Fruit fly (Drosophila melanogaster) whole organism: Measurements from ENCODE around the gene mGluR.
"Not testable (repeated sequence)": the region's sequence is repeated elsewhere in the genome, so short reads cannot be mapped to it uniquely, and the experiment has no call there.

ENCODE experiments used
- CG8478 ChIP-seq: fragments of >200 bp; optimal IDR thresholded peaks from 2 replicates; lab custom pipeline; 2018; ENCODE audit warnings: inconsistent platforms
- Dll ChIP-seq: fragments of >200 bp; optimal IDR thresholded peaks from 2 replicates; lab custom pipeline; 2017
- EcR ChIP-seq, 2 experiments: fragments of >200 bp; optimal IDR thresholded peaks; 2 replicates each; lab custom pipeline; 2017; ENCODE audit warnings: missing biosample characterization in 2 of 2, missing genetic modification characterization in 2 of 2, missing genetic modification reagents in 2 of 2
- pan ChIP-seq: fragments of >200 bp; optimal IDR thresholded peaks from 2 replicates; lab custom pipeline; 2017
- psq ChIP-seq: fragments of >200 bp; optimal IDR thresholded peaks from 2 replicates; lab custom pipeline; 2017
- usp ChIP-seq: fragments of >200 bp; optimal IDR thresholded peaks from 2 replicates; lab custom pipeline; 2017; ENCODE audit warnings: missing biosample characterization, missing genetic modification characterization, mixed read lengths

mGluR gene

DNA sequence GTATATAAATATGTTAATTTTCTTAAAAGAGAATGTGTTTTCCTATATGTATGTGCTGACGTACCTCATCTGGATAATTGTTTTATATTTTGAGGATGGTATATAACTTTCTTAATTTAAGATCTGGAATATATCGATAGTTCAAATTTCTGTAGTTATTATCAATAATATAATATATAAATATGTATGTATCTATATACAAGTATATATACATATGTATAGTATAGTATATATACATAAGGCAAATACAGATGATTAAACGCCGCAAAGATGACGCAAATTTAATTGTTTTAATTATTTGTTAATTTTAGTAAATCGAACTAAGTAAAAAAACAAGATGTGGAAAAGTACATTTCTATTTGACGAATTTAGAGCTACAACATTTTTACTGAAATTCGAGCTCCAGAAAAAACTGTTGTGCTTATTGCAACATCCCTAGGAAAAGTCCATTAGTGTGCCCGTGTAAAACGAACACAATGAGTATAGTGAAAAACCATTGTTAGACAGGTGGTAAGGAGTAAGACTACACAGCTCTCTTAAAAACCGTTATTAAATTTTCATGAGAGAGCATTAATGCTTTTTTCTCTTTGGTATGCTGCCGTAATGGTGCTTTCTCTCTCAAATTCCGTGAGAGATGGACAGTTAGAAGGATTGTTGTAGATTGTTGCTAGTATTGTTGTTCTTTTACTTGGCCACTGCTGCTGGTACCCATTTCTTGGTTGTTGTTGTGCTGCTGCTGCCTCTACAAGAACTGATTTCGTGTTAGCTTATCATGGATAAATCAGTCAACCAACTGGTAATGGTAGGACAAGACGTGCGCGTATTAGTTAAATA lies at the start of gene mGluR:
Gene mGluR, plus strand, starts transcription at position 784 of the 834 bp plus-strand sequence.
- TF ChIP-seq psq (lab: Kevin White, UChicago): no peak
- TF ChIP-seq usp (GFP tag; lab: Kevin White, UChicago): no peak
- no peak for TF ChIP-seq pan (lab: Kevin White, UChicago)
- TF ChIP-seq Dll (lab: Kevin White, UChicago): no peak
- no peak for TF ChIP-seq CG8478
- TF ChIP-seq EcR (GFP tag; optimal IDR thresholded peaks at IDR 0.05; lab: Kevin White, UChicago): no peak

DNA sequence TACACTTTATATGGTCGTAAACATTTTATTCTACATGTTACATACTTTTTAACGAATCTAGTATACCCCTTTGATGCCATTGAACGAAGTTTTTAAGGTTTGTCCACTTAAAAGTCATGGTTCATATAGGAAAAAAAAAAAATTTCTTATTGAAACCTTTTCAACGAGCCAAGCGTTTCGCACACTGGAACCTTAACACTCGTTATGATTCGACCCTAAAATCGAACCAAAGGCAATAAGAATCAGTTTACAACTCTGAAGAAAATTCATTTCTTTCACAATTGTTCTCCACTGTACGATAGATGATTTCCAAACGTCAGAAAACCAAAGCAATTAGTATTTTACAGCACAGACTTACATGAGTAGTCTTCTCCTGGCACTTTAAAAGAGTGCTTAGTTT lies 40.5 kb upstream of the mGluR start:
- TF ChIP-seq CG8478 (no peak), usp (GFP tag; lab: Kevin White, UChicago) (no peak), psq (lab: Kevin White, UChicago) (no peak), pan (lab: Kevin White, UChicago) (no peak), Dll (lab: Kevin White, UChicago) (no peak)

DNA sequence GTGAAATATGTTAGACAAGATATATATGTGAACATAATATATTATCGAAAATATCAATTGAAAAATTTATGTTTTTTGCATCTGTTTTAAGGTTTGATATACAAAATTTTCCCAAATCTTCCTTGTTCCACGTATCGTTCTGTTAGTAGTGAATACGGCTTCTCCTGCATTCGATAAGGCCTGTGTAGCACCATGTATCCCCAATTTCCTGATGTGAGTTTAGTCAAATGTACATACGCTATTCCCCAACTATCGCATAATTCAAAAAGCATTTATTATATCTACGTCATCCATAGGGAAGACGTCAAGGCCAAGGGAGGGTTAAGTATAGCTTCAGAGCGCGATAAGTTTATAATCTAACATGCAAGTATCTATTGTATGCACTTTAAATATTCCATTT lies 32.0 kb upstream of the mGluR start:
- TF ChIP-seq psq (lab: Kevin White, UChicago) (no peak), usp (GFP tag; lab: Kevin White, UChicago) (no peak), pan (lab: Kevin White, UChicago) (no peak), CG8478 (no peak), Dll (lab: Kevin White, UChicago) (no peak), EcR (GFP tag; optimal IDR thresholded peaks at IDR 0.05; lab: Kevin White, UChicago) (no peak)

dm6 chr4:909134-909533 lies 27.5 kb upstream of the mGluR start:
- no peak for TF ChIP-seq EcR (GFP tag; optimal IDR thresholded peaks at IDR 0.05; lab: Kevin White, UChicago)
- no peak for TF ChIP-seq usp (GFP tag; lab: Kevin White, UChicago)
- TF ChIP-seq psq (lab: Kevin White, UChicago): no peak
- TF ChIP-seq CG8478: no peak
- TF ChIP-seq Dll (lab: Kevin White, UChicago): no peak
- no peak for TF ChIP-seq pan (lab: Kevin White, UChicago)

DNA sequence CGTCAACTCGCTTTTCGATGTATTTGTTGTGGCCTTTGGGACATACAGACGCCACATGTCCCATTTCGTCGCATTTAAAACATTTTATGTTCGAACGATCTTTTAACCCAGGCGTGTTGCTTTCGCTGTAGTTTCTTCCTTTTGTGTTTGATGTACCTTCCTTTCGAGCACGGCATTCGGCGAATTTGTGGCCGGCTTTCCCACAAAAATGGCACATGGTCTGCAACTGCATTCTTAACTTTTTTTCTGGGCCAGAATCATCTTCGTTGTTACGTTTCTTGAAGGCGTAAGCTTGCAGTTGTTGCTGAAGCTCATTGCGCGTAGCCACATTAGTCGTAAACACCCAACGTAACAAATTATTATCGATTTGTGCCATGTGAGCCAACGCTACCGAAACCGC lies 24.4 kb upstream of the mGluR start, which contains the start of gene unc-13:
Gene unc-13, minus strand, starts transcription at position 101 of the 400 bp plus-strand sequence.
- TF ChIP-seq Dll (lab: Kevin White, UChicago); CG8478; psq (lab: Kevin White, UChicago): not testable (repeated sequence)

DNA sequence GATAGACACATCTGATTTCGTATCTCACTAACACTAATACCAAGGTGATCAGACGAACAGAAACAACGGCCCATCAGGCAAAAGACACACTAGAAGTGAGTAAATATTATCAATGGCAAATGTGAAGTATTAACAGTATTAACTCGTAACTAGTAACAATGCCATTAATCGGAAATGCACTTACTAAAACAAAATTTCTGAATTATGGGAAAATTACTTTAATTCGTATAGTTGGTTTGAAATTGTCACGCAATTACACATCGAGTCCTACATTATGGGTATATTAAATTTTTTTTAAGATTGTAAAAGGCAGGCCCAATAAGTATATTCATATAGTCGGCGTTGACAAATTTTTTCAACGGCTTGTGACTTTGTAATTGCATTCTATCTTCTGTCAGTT lies 14.0 kb upstream of the mGluR start:
- TF ChIP-seq usp (GFP tag; lab: Kevin White, UChicago) (no peak), Dll (lab: Kevin White, UChicago) (no peak), EcR (GFP tag; optimal IDR thresholded peaks at IDR 0.05; lab: Kevin White, UChicago) (no peak), pan (lab: Kevin White, UChicago) (no peak), psq (lab: Kevin White, UChicago) (no peak), CG8478 (no peak)

DNA sequence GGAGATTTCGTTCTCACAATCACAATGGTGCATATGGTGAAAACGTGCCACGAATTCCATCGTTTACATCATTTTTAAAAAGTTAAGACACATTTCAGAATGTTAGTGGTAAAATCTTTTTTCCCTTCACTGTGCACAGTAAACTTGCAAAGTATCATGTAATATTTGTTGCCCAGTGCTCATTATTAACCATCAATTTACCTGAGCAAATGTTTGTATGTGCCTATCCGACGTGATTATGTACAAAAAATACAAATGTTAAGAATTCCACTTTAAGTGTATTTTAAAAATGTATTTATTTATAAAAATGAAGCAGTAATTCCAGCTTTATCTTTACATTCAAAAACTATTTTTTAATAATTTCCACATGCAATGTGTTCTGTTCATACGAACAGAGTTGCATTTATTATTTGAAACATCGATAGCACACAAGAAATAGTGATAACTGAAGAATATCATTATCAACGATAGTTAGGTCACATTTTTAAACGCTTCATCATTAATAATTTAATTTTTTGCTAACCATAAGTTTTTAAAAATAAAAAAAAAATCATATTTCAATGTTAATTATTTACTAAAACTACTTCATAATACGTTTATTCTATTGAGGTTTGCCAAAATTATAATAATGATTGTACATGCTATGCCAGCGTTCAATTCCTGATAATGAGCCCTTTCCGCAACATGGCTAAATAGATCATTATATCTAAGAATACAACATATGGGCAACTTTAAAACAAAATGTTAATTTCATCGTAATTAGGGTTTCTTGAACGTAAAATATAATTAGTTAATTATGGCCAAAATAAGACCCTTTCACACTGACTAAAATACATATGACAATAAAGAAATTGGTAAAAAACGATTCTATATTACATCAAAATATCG lies 6.1 kb upstream of the mGluR start, which contains the start of gene eIF4G1:
Gene eIF4G1, minus strand, starts transcription at position 405 of the 888 bp plus-strand sequence.
- TF ChIP-seq EcR (GFP tag; optimal IDR thresholded peaks at IDR 0.05; lab: Kevin White, UChicago) (no peak), CG8478 (no peak), pan (lab: Kevin White, UChicago) (no peak), psq (lab: Kevin White, UChicago) (no peak), Dll (lab: Kevin White, UChicago) (no peak), usp (GFP tag; lab: Kevin White, UChicago) (no peak)

DNA sequence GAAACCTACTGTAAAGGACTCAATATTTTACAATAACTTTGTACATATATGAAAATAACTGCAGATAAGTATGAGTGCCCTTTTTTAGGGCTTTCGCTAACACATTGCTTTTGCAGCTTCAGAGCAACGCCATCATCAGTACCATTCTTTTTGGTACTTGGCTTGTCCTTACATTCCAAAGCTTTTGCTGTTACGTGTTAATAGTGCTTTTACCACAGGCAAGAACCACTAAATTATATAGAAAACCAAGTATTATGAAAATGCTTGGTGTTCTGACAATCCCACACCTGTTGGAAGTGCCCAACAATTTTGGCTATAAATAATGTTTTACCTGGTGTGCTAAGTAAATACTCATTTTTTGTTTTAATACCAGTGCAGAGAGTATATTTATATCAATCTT lies 500 bp downstream of the mGluR start:
- TF ChIP-seq usp (GFP tag; lab: Kevin White, UChicago) (no peak), Dll (lab: Kevin White, UChicago) (no peak), CG8478 (no peak), EcR (GFP tag; optimal IDR thresholded peaks at IDR 0.05; lab: Kevin White, UChicago) (no peak), pan (lab: Kevin White, UChicago) (no peak), psq (lab: Kevin White, UChicago) (no peak)

DNA sequence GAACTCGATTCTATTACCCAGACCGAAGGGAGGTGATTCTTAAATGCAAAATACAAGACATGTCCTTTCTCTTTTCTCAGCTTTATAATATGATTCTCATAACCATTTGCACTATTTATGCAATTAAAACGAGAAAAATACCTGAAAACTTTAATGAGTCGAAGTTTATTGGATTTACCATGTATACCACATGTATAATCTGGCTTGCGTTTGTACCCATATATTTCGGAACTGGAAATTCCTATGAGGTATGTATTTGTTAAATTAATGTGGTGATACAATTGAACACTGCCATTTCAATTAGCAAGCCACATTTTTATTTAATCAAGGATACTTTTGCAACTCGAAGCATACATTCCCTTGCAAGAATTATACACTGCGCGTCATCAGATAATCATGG lies 7.7 kb downstream of the mGluR start:
- TF ChIP-seq Dll (lab: Kevin White, UChicago) (no peak), usp (GFP tag; lab: Kevin White, UChicago) (no peak), pan (lab: Kevin White, UChicago) (no peak), EcR (GFP tag; optimal IDR thresholded peaks at IDR 0.05; lab: Kevin White, UChicago) (no peak), psq (lab: Kevin White, UChicago) (no peak), CG8478 (no peak)

DNA sequence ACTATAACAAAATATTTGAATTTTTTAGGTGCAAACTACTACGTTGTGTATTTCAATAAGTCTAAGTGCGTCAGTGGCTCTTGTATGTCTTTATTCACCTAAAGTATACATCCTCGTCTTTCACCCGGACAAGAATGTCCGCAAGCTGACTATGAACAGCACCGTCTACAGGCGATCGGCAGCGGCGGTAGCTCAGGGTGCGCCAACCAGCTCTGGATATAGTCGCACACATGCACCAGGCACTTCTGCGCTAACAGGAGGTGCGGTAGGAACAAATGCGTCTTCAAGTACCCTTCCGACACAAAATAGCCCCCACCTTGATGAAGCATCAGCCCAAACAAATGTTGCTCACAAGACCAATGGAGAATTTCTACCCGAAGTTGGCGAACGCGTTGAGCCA lies 9.6 kb downstream of the mGluR start:
- TF ChIP-seq EcR (GFP tag; optimal IDR thresholded peaks at IDR 0.05; lab: Kevin White, UChicago) (no peak), CG8478 (no peak), usp (GFP tag; lab: Kevin White, UChicago) (no peak), Dll (lab: Kevin White, UChicago) (no peak), pan (lab: Kevin White, UChicago) (no peak), psq (lab: Kevin White, UChicago) (no peak)

- TF ChIP-seq pan (lab: Kevin White, UChicago): no peak
- TF ChIP-seq usp (GFP tag; lab: Kevin White, UChicago): no peak
These were observed 12.7 kb downstream of the mGluR start for dm6 chr4:949313-949712.
